Worm (Caenorhabditis elegans): ENCODE measurements around the gene clec-163.

clec-163 gene

ce11 chrIII:10815199-10815598 lies 21.1 kb downstream of the clec-163 start:
- TF ChIP-seq madf-2 (tag; optimal IDR thresholded peaks at IDR 0.05) (no peak), hlh-15 (tag; optimal IDR thresholded peaks at IDR 0.05) (no peak), rnt-1 (tag; optimal IDR thresholded peaks at IDR 0.05) (no peak), dmd-4 (tag; optimal IDR thresholded peaks at IDR 0.05; ENCODE audit: borderline replicate concordance) (no peak), pros-1 (tag; optimal IDR thresholded peaks at IDR 0.05) (no peak), ceh-19 (GFP tag; optimal IDR thresholded peaks at IDR 0.05) (no peak), syd-9 (tag; optimal IDR thresholded peaks at IDR 0.05) (no peak), pax-1 (tag; optimal IDR thresholded peaks at IDR 0.05) (no peak), ama-1 (optimal IDR thresholded peaks at IDR 0.05) (no peak), nfya-1 (tag; optimal IDR thresholded peaks at IDR 0.05) (no peak), lin-11 (tag; optimal IDR thresholded peaks at IDR 0.05) (no peak), ceh-34 (tag; optimal IDR thresholded peaks at IDR 0.05) (no peak), elt-2 (tag; optimal IDR thresholded peaks at IDR 0.05) (no peak), ceh-48 (tag; optimal IDR thresholded peaks at IDR 0.05) (no peak), unc-86 (tag; optimal IDR thresholded peaks at IDR 0.05) (no peak), ahr-1 (tag; optimal IDR thresholded peaks at IDR 0.05) (no peak)

- TF ChIP-seq ref-2 (tag; optimal IDR thresholded peaks at IDR 0.05): no peak
- peak; percentile 89 for TF ChIP-seq ceh-18 (tag; optimal IDR thresholded peaks at IDR 0.05)
- TF ChIP-seq unc-55 (GFP tag; optimal IDR thresholded peaks at IDR 0.05): peak; percentile 2
Observed at ce11 chrIII:10816045-10816444, 21.9 kb downstream of the clec-163 start.

- TF ChIP-seq ceh-18 (tag; optimal IDR thresholded peaks at IDR 0.05) (peak; percentile 86), fkh-10 (GFP tag; optimal IDR thresholded peaks at IDR 0.05) (no peak), lin-11 (tag; optimal IDR thresholded peaks at IDR 0.05) (no peak), C38D4.7 (GFP tag; optimal IDR thresholded peaks at IDR 0.05) (no peak), ceh-34 (tag; optimal IDR thresholded peaks at IDR 0.05) (peak; percentile 32), dmd-4 (tag; optimal IDR thresholded peaks at IDR 0.05; ENCODE audit: borderline replicate concordance) (no peak), ztf-16 (tag; optimal IDR thresholded peaks at IDR 0.05) (peak; percentile 0), ceh-48 (tag; optimal IDR thresholded peaks at IDR 0.05) (no peak), pha-4 (tag; optimal IDR thresholded peaks at IDR 0.05) (no peak)
Observed at ce11 chrIII:10816800-10817418, 22.8 kb downstream of the clec-163 start, which contains the start of gene sca-1. TSS of gene sca-1 (minus strand) at chrIII:10816850.

ce11 chrIII:10818364-10818763 lies 24.2 kb downstream of the clec-163 start:
- TF ChIP-seq pros-1 (tag; optimal IDR thresholded peaks at IDR 0.05): no peak
- TF ChIP-seq dmd-4 (tag; optimal IDR thresholded peaks at IDR 0.05; ENCODE audit: borderline replicate concordance): no peak
- TF ChIP-seq odd-2 (tag; optimal IDR thresholded peaks at IDR 0.05): no peak
- TF ChIP-seq F13H6.1 (tag; optimal IDR thresholded peaks at IDR 0.05): no peak
- no peak for TF ChIP-seq ceh-6 (GFP tag; optimal IDR thresholded peaks at IDR 0.05)
- no peak for TF ChIP-seq ceh-18 (tag; optimal IDR thresholded peaks at IDR 0.05)
- TF ChIP-seq ref-2 (tag; optimal IDR thresholded peaks at IDR 0.05): no peak
- TF ChIP-seq pag-3 (tag; optimal IDR thresholded peaks at IDR 0.05; ENCODE audit: borderline replicate concordance): no peak
- TF ChIP-seq ceh-9 (tag; optimal IDR thresholded peaks at IDR 0.05): no peak
- TF ChIP-seq ceh-31 (tag; optimal IDR thresholded peaks at IDR 0.05): peak; percentile 70
- no peak for TF ChIP-seq hlh-8 (tag; optimal IDR thresholded peaks at IDR 0.05)
- no peak for TF ChIP-seq fax-1 (tag; optimal IDR thresholded peaks at IDR 0.05)
- TF ChIP-seq ceh-30 (tag; optimal IDR thresholded peaks at IDR 0.05): peak; percentile 63
- no peak for TF ChIP-seq fkh-10 (GFP tag; optimal IDR thresholded peaks at IDR 0.05)
- TF ChIP-seq ama-1 (optimal IDR thresholded peaks at IDR 0.05): no peak
- no peak for TF ChIP-seq ttx-3 (tag; optimal IDR thresholded peaks at IDR 0.05)
- TF ChIP-seq pha-4 (tag; optimal IDR thresholded peaks at IDR 0.05): no peak
- no peak for TF ChIP-seq hlh-15 (tag; optimal IDR thresholded peaks at IDR 0.05)
- no peak for TF ChIP-seq nhr-11 (tag; optimal IDR thresholded peaks at IDR 0.05)
- TF ChIP-seq hlh-6 (tag; optimal IDR thresholded peaks at IDR 0.05): no peak
- TF ChIP-seq tbx-7 (tag; optimal IDR thresholded peaks at IDR 0.05): no peak
- no peak for TF ChIP-seq ceh-19 (GFP tag; optimal IDR thresholded peaks at IDR 0.05)
- no peak for TF ChIP-seq hlh-13 (GFP tag; optimal IDR thresholded peaks at IDR 0.05)
- TF ChIP-seq lim-6 (tag; optimal IDR thresholded peaks at IDR 0.05): no peak
- no peak for TF ChIP-seq zip-5 (tag; optimal IDR thresholded peaks at IDR 0.05)
- peak; percentile 18 for TF ChIP-seq unc-86 (tag; optimal IDR thresholded peaks at IDR 0.05)
- TF ChIP-seq lin-11 (tag; optimal IDR thresholded peaks at IDR 0.05): no peak
- peak; percentile 9 for TF ChIP-seq nhr-232 (tag; optimal IDR thresholded peaks at IDR 0.05)
- no peak for TF ChIP-seq pax-1 (tag; optimal IDR thresholded peaks at IDR 0.05)
- no peak for TF ChIP-seq sdc-2 (tag; optimal IDR thresholded peaks at IDR 0.05)
- TF ChIP-seq pha-2 (tag; optimal IDR thresholded peaks at IDR 0.05): no peak
- TF ChIP-seq dve-1 (tag; optimal IDR thresholded peaks at IDR 0.05): no peak
- TF ChIP-seq eyg-1 (tag; optimal IDR thresholded peaks at IDR 0.05): no peak
- TF ChIP-seq elt-2 (tag; optimal IDR thresholded peaks at IDR 0.05): peak; percentile 18
- no peak for TF ChIP-seq hlh-30 (tag; optimal IDR thresholded peaks at IDR 0.05; ENCODE audit: insufficient read depth)
